Worm (Caenorhabditis elegans) whole organism, young adult: ENCODE data around the gene cyp-33C9.

Source experiments
- C17E4.6 ChIP-seq: fragments of 200-800 bp; sonication (Bioruptor generic); IDR thresholded peaks from 2 replicates; pipeline ENCODE4 v1.3.6; 2022; ENCODE audit warnings: missing genetic modification reagents, missing genetic modification characterization, missing compliant biosample characterization
- F49E8.2 ChIP-seq: sonication (generic microtip); optimal IDR thresholded peaks from 3 replicates; lab custom pipeline; 2017; ENCODE audit warnings: missing genetic modification characterization, mild to moderate bottlenecking, missing compliant biosample characterization, antibody characterized with exemption, moderate library complexity; ENCODE audit not compliant: insufficient read depth
- ama-1 ChIP-seq, 3 experiments: fragments of 150-350 bp in 1 of 3; sonication (generic microtip) in 2 of 3; optimal IDR thresholded peaks; 2 replicates each; lab custom pipeline; 2014 to 2018; ENCODE audit warnings: missing biosample characterization in 2 of 3, missing genetic modification characterization in 2 of 3, missing genetic modification reagents in 2 of 3
- ccch-3 ChIP-seq: fragments of 200-800 bp; sonication (Bioruptor generic); optimal IDR thresholded peaks from 2 replicates; lab custom pipeline; 2018; ENCODE audit warnings: mild to moderate bottlenecking, missing genetic modification characterization, missing compliant biosample characterization
- ceh-40 ChIP-seq: fragments of 200-800 bp; sonication (Bioruptor generic); IDR thresholded peaks from 2 replicates; pipeline ENCODE4 v1.3.6; 2022; ENCODE audit warnings: missing genetic modification characterization, missing compliant biosample characterization
- let-607 ChIP-seq, 2 experiments: fragments of 200-800 bp in 1 of 2; sonication (Bioruptor generic) in 1 of 2; sonication (generic microtip) in 1 of 2; optimal IDR thresholded peaks; 2 replicates each; lab custom pipeline; 2016 to 2018; ENCODE audit warnings: mild to moderate bottlenecking in 2 of 2, missing compliant biosample characterization in 2 of 2, missing genetic modification characterization in 2 of 2, moderate library complexity in 2 of 2, missing genotype in 1 of 2
- snpc-4 ChIP-seq, 5 experiments: fragments of 150-350 bp in 1 of 5; sonication (generic microtip) in 4 of 5; optimal IDR thresholded peaks; 2 replicates each; lab custom pipeline; 2014 to 2018; ENCODE audit warnings: missing genetic modification characterization in 5 of 5, missing biosample characterization in 3 of 5, antibody characterized with exemption in 2 of 5, mild to moderate bottlenecking in 2 of 5, missing compliant biosample characterization in 2 of 5, missing genotype in 2 of 5, moderate library complexity in 2 of 5, missing genetic modification reagents in 1 of 5
- unc-130 ChIP-seq: sonication (generic microtip); optimal IDR thresholded peaks from 2 replicates; lab custom pipeline; 2016; ENCODE audit warnings: missing genetic modification reagents, missing genetic modification characterization, missing compliant biosample characterization
- unc-62 ChIP-seq: fragments of 150-350 bp; optimal IDR thresholded peaks from 2 replicates; lab custom pipeline; 2014; ENCODE audit warnings: missing biosample characterization, missing genetic modification reagents, missing genetic modification characterization

ce11 chrV:3080792-3081191 is 13.6 kb downstream of the cyp-33C9 start, which contains the start of gene srt-5:
- TF ChIP-seq C17E4.6 (GFP tag; lab: Robert Waterston, UW) (no peak), ama-1 (optimal IDR thresholded peaks at IDR 0.05; lab: Kevin White, UChicago) (no peak), ama-1 (GFP tag; optimal IDR thresholded peaks at IDR 0.05; lab: Kevin White, UChicago) (no peak), let-607 (tag; optimal IDR thresholded peaks at IDR 0.05; lab: Kevin White, UChicago) (no peak), unc-130 (GFP tag; lab: Kevin White, UChicago) (no peak), ceh-40 (GFP tag; lab: Robert Waterston, UW) (no peak), unc-62 (GFP tag; lab: Kevin White, UChicago) (no peak), ccch-3 (GFP tag; lab: Kevin White, UChicago) (no peak), snpc-4 (GFP tag; optimal IDR thresholded peaks at IDR 0.05; lab: Kevin White, UChicago) (no peak), snpc-4 (tag; optimal IDR thresholded peaks at IDR 0.05; lab: Kevin White, UChicago) (no peak), F49E8.2 (tag; lab: Kevin White, UChicago) (no peak)
